Worm (Caenorhabditis elegans) whole organism, L1 larva: ENCODE measurements around the gene M163.22.

Source experiments
- C16A3.4 ChIP-seq: fragments of 150-350 bp; optimal IDR thresholded peaks from 2 replicates; lab custom pipeline; 2014; ENCODE audit warnings: missing biosample characterization, missing genetic modification characterization
- C34B4.2 ChIP-seq: sonication (generic microtip); optimal IDR thresholded peaks from 2 replicates; lab custom pipeline; 2017; ENCODE audit warnings: mild to moderate bottlenecking, missing genetic modification characterization, missing compliant biosample characterization
- F16B12.6 ChIP-seq: fragments of 150-350 bp; optimal IDR thresholded peaks from 2 replicates; lab custom pipeline; 2014; ENCODE audit warnings: missing biosample characterization, missing genetic modification characterization
- blmp-1 ChIP-seq: fragments of 150-350 bp; optimal IDR thresholded peaks from 2 replicates; lab custom pipeline; 2014; ENCODE audit warnings: missing biosample characterization, missing genetic modification characterization
- ceh-82 ChIP-seq, 3 experiments: fragments of 150-350 bp in 1 of 3; sonication (generic microtip) in 2 of 3; optimal IDR thresholded peaks; 2 replicates each; lab custom pipeline; 2014 to 2017; ENCODE audit warnings: missing biosample characterization in 3 of 3, missing genetic modification characterization in 3 of 3
- efl-3 ChIP-seq: fragments of 200-800 bp; sonication (Bioruptor generic); optimal IDR thresholded peaks from 2 replicates; lab custom pipeline; 2018; ENCODE audit warnings: mild to moderate bottlenecking, missing genetic modification characterization, missing compliant biosample characterization
- egl-13 ChIP-seq: sonication (generic microtip); optimal IDR thresholded peaks from 2 replicates; lab custom pipeline; 2016; ENCODE audit warnings: missing genotype, missing genetic modification reagents, missing genetic modification characterization, missing compliant biosample characterization
- egl-27 ChIP-seq, 2 experiments: fragments of 150-350 bp in 1 of 2; sonication (generic microtip); optimal IDR thresholded peaks; 3 replicates each; lab custom pipeline; 2017 to 2018; ENCODE audit warnings: missing biosample characterization in 2 of 2, missing genetic modification characterization in 2 of 2, missing genetic modification reagents in 2 of 2
- elt-2 ChIP-seq: sonication (generic microtip); optimal IDR thresholded peaks from 2 replicates; lab custom pipeline; 2016; ENCODE audit warnings: missing genetic modification characterization, mild to moderate bottlenecking, inconsistent platforms, missing compliant biosample characterization, missing genetic modification reagents
- fkh-10 ChIP-seq: sonication (generic microtip); optimal IDR thresholded peaks from 2 replicates; lab custom pipeline; 2017; ENCODE audit warnings: missing biosample characterization, missing genetic modification reagents, missing genetic modification characterization
- fkh-8 ChIP-seq: sonication (generic microtip); optimal IDR thresholded peaks from 2 replicates; lab custom pipeline; 2016; ENCODE audit warnings: mild to moderate bottlenecking, missing genetic modification characterization, missing compliant biosample characterization
- fos-1 ChIP-seq: fragments of 150-350 bp; optimal IDR thresholded peaks from 2 replicates; lab custom pipeline; 2014; ENCODE audit warnings: missing biosample characterization, missing genetic modification characterization
- grh-1 ChIP-seq: fragments of 200-800 bp; sonication (Bioruptor generic); IDR thresholded peaks from 2 replicates; pipeline ENCODE4 v1.3.6; 2022; ENCODE audit warnings: missing genetic modification reagents, missing genetic modification characterization, missing compliant biosample characterization
- hlh-4 ChIP-seq: sonication (generic microtip); optimal IDR thresholded peaks from 2 replicates; lab custom pipeline; 2016; ENCODE audit warnings: mild to moderate bottlenecking, missing genetic modification characterization, missing compliant biosample characterization
- irx-1 ChIP-seq: sonication (generic microtip); optimal IDR thresholded peaks from 2 replicates; lab custom pipeline; 2016; ENCODE audit warnings: missing genetic modification characterization, missing compliant biosample characterization
- lin-14 ChIP-seq: fragments of 200-800 bp; sonication (Bioruptor generic); optimal IDR thresholded peaks from 2 replicates; lab custom pipeline; 2018; ENCODE audit warnings: mild to moderate bottlenecking, missing genetic modification characterization, moderate library complexity, missing compliant biosample characterization
- lin-39 ChIP-seq: fragments of 150-350 bp; optimal IDR thresholded peaks from 2 replicates; lab custom pipeline; 2014; ENCODE audit warnings: missing biosample characterization, missing genetic modification reagents, missing genetic modification characterization
- mab-9 ChIP-seq: fragments of 200-800 bp; sonication (Bioruptor generic); IDR thresholded peaks from 2 replicates; pipeline ENCODE4 v1.3.6; 2022; ENCODE audit warnings: missing genetic modification reagents, missing genetic modification characterization, missing compliant biosample characterization
- mep-1 ChIP-seq: fragments of 150-350 bp; optimal IDR thresholded peaks from 2 replicates; lab custom pipeline; 2014; ENCODE audit warnings: missing biosample characterization, missing genetic modification characterization
- nhr-19 ChIP-seq: fragments of 200-800 bp; sonication (Bioruptor generic); conservative IDR thresholded peaks from 2 replicates; pipeline ENCODE4 v1.3.6; 2022; ENCODE audit warnings: missing genetic modification characterization, missing compliant biosample characterization
- nhr-28 ChIP-seq: fragments of 150-350 bp; optimal IDR thresholded peaks from 2 replicates; lab custom pipeline; 2014; ENCODE audit warnings: missing biosample characterization, missing genetic modification characterization
- nhr-71 ChIP-seq: sonication (generic microtip); optimal IDR thresholded peaks from 2 replicates; lab custom pipeline; 2016; ENCODE audit warnings: mild to moderate bottlenecking, missing genetic modification characterization, moderate library complexity, missing compliant biosample characterization
- nhr-76 ChIP-seq: sonication (generic microtip); optimal IDR thresholded peaks from 2 replicates; lab custom pipeline; 2017; ENCODE audit warnings: missing biosample characterization, missing genetic modification characterization
- nhr-77 ChIP-seq: fragments of 150-350 bp; optimal IDR thresholded peaks from 2 replicates; lab custom pipeline; 2014; ENCODE audit warnings: missing biosample characterization, missing genetic modification characterization
- nhr-84 ChIP-seq: sonication (generic microtip); optimal IDR thresholded peaks from 2 replicates; lab custom pipeline; 2017; ENCODE audit warnings: missing biosample characterization, missing genetic modification characterization
- nhr-85 ChIP-seq: sonication (generic microtip); peaks from one replicate; lab custom pipeline; 2016; ENCODE audit warnings: missing genetic modification characterization, inconsistent platforms, missing compliant biosample characterization
- pag-3 ChIP-seq: sonication (generic microtip); optimal IDR thresholded peaks from 2 replicates; lab custom pipeline; 2017; ENCODE audit warnings: missing genetic modification characterization, mild to moderate bottlenecking, missing compliant biosample characterization, antibody characterized with exemption, borderline replicate concordance; ENCODE audit not compliant: insufficient read depth
- pax-3 ChIP-seq: fragments of 200-800 bp; sonication (Bioruptor generic); optimal IDR thresholded peaks from 2 replicates; lab custom pipeline; 2018; ENCODE audit warnings: mild to moderate bottlenecking, missing genetic modification characterization, moderate library complexity, missing compliant biosample characterization
- pqm-1 ChIP-seq: sonication (generic microtip); optimal IDR thresholded peaks from 3 replicates; lab custom pipeline; 2017; ENCODE audit warnings: missing biosample characterization, missing genetic modification characterization
- rnt-1 ChIP-seq: sonication (generic microtip); optimal IDR thresholded peaks from 2 replicates; lab custom pipeline; 2016; ENCODE audit warnings: mild to moderate bottlenecking, missing genetic modification characterization, moderate library complexity, missing compliant biosample characterization
- snpc-4 ChIP-seq: fragments of 150-350 bp; optimal IDR thresholded peaks from 2 replicates; lab custom pipeline; 2014; ENCODE audit warnings: missing biosample characterization, missing genetic modification characterization
- sox-4 ChIP-seq: sonication (generic microtip); optimal IDR thresholded peaks from 2 replicates; lab custom pipeline; 2016; ENCODE audit warnings: missing genetic modification characterization, missing compliant biosample characterization
- tbx-2 ChIP-seq: sonication (generic microtip); optimal IDR thresholded peaks from 2 replicates; lab custom pipeline; 2016; ENCODE audit warnings: missing genetic modification characterization, missing compliant biosample characterization
- unc-130 ChIP-seq: fragments of 150-350 bp; optimal IDR thresholded peaks from 2 replicates; lab custom pipeline; 2017; ENCODE audit warnings: missing biosample characterization, missing genetic modification characterization, inconsistent platforms
- unc-30 ChIP-seq: sonication (generic microtip); optimal IDR thresholded peaks from 2 replicates; lab custom pipeline; 2017; ENCODE audit warnings: missing biosample characterization, missing genetic modification characterization
- unc-86 ChIP-seq: sonication (generic microtip); optimal IDR thresholded peaks from 2 replicates; lab custom pipeline; 2016; ENCODE audit warnings: missing genetic modification characterization, missing compliant biosample characterization
- unc-98 ChIP-seq: fragments of 200-800 bp; sonication (Bioruptor generic); IDR thresholded peaks from 2 replicates; pipeline ENCODE4 v1.3.6; 2022; ENCODE audit warnings: missing genetic modification characterization, missing compliant biosample characterization
- zip-4 ChIP-seq: fragments of 200-800 bp; sonication (Bioruptor generic); optimal IDR thresholded peaks from 2 replicates; lab custom pipeline; 2018; ENCODE audit warnings: mild to moderate bottlenecking, missing genetic modification characterization, moderate library complexity, missing compliant biosample characterization
- ztf-4 ChIP-seq: fragments of 150-350 bp; optimal IDR thresholded peaks from 2 replicates; lab custom pipeline; 2014; ENCODE audit warnings: missing biosample characterization, missing genetic modification characterization

Gene M163.22

ce11 chrX:14481637-14482036 is 15.9 kb downstream of the M163.22 start:
- TF ChIP-seq fkh-10 (GFP tag; lab: Kevin White, UChicago) (no peak), unc-130 (tag; lab: Kevin White, UChicago) (no peak), pax-3 (tag; lab: Kevin White, UChicago) (no peak), pqm-1 (tag; lab: Kevin White, UChicago) (no peak), unc-86 (tag; lab: Kevin White, UChicago) (no peak), zip-4 (GFP tag; lab: Kevin White, UChicago) (no peak), egl-13 (no peak), snpc-4 (tag; lab: Kevin White, UChicago) (peak; percentile 77)

DNA sequence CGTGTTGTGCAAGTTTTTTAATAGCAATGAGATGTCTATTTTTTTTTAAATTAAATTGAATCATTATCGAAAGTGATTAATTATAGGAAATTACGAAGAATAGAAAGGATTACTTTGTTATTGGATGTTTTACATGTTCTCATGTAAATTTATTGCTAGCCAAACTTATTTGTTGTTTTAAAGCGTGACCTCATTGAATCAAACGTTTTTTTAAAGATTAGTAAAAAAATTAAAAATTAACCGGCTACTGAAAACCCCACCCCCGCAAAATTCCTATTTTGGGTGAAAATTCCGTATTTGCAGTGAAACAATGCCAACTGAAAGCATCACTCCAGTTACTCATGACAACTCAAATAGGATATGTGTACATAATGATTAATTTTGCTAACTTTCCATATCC is 19.1 kb downstream of the M163.22 start, which contains the start of gene M163.8:
M163.8 (plus strand) TSS at position 301 of the 400 bp plus-strand sequence.
- TF ChIP-seq mab-9 (GFP tag; lab: Robert Waterston, UW): no peak
- TF ChIP-seq nhr-85 (tag; lab: Kevin White, UChicago): peak; percentile 21

DNA sequence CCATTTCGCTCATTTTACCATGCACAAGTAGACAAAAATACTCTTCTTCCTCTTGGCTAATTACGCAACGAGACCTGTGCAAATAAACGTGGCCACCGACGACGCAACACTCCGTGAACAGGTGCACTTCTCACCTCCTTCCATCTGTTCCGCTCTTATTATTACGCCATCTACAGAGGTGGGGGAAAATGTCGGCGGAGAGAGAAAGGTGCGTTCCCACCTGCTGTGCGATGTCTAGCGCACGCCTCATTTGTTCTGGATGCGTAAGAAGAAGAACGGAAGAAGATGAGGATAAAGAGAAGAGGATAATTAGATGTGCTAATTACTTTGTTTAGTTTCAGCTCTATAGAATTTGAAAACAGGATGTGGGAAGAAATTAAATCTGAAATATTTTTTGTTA is 20.8 kb downstream of the M163.22 start:
- peak; percentile 16 for TF ChIP-seq blmp-1
- TF ChIP-seq mep-1 (tag; lab: Kevin White, UChicago): no peak
- TF ChIP-seq nhr-28 (tag; lab: Kevin White, UChicago): no peak

DNA sequence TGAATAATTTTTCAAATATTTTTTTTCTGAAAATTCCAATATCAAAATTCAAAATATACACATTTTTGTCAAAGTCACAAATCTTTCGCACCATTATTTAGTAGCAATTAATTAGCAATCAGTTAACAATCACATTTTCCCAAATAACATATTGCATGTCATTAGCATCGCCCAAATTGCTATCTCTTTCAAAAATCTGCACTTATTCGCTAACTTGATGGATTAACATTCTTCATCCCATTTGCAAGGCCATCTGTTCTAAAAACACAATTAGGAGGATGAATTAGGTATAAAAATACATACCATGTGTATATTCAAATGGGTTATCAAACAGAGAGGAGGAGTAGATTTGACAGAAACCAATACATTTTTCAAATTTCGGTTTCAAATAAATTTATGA is 21.6 kb downstream of the M163.22 start:
- TF ChIP-seq F16B12.6 (tag; lab: Kevin White, UChicago) (no peak), efl-3 (GFP tag; lab: Kevin White, UChicago) (peak; percentile 46), C34B4.2 (tag; lab: Kevin White, UChicago) (no peak), fos-1 (tag; lab: Kevin White, UChicago) (no peak), nhr-71 (tag; lab: Kevin White, UChicago) (peak; percentile 31), fkh-10 (GFP tag; lab: Kevin White, UChicago) (no peak), sox-4 (tag; lab: Kevin White, UChicago) (no peak), lin-14 (GFP tag; lab: Kevin White, UChicago) (peak; percentile 34), nhr-85 (tag; lab: Kevin White, UChicago) (peak; percentile 89), irx-1 (peak; percentile 51), tbx-2 (peak; percentile 2), lin-39 (tag; lab: Kevin White, UChicago) (peak; percentile 61), unc-98 (GFP tag; lab: Robert Waterston, UW) (no peak), nhr-76 (tag; lab: Kevin White, UChicago) (no peak), grh-1 (GFP tag; lab: Robert Waterston, UW) (no peak), mep-1 (tag; lab: Kevin White, UChicago) (peak; percentile 30), elt-2 (tag; lab: Kevin White, UChicago) (no peak)

DNA sequence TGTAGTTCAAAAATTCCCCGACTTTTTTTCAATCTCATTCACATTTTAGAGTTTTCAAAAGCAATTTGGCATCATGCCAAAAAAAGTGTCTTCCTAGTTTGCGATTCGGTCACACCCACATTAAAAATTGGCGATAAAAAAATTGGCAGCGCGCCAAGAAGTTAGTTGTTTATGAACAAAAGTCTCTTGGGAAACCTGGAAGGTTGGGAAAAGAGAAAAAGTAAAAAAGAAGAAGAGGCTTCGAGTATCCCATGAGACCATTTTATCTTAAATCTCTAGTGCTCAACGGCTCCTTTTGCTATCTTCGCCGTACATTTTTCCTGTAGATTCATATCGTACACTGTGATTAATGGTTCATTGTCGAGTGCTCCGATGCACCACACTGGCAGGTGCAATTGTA is 22.1 kb downstream of the M163.22 start:
- TF ChIP-seq unc-98 (GFP tag; lab: Robert Waterston, UW) (no peak), ztf-4 (tag; lab: Kevin White, UChicago) (no peak), hlh-4 (tag; lab: Kevin White, UChicago) (no peak), nhr-84 (tag; lab: Kevin White, UChicago) (no peak), egl-27 (tag; optimal IDR thresholded peaks at IDR 0.05; lab: Kevin White, UChicago) (no peak), nhr-76 (tag; lab: Kevin White, UChicago) (no peak), mab-9 (GFP tag; lab: Robert Waterston, UW) (no peak), snpc-4 (tag; lab: Kevin White, UChicago) (no peak), lin-14 (GFP tag; lab: Kevin White, UChicago) (no peak), pag-3 (tag; lab: Kevin White, UChicago) (no peak), nhr-77 (no peak), F16B12.6 (tag; lab: Kevin White, UChicago) (no peak), C16A3.4 (tag; lab: Kevin White, UChicago) (no peak), nhr-19 (GFP tag; lab: Robert Waterston, UW) (no peak), fkh-8 (tag; lab: Kevin White, UChicago) (no peak), unc-130 (tag; lab: Kevin White, UChicago) (no peak), rnt-1 (tag; lab: Kevin White, UChicago) (no peak), unc-30 (tag; lab: Kevin White, UChicago) (no peak), ceh-82 (tag; optimal IDR thresholded peaks at IDR 0.05; lab: Kevin White, UChicago) (no peak)
